Fruit fly (Drosophila melanogaster) whole organism, embryonic: ENCODE results near the gene Zir.

Experiments used
- CG10462 ChIP-seq: fragments of 200-800 bp; sonication (Bioruptor generic); optimal IDR thresholded peaks from 2 replicates; lab custom pipeline; 2016; ENCODE audit warnings: missing biosample characterization, missing genetic modification characterization
- CG12942 ChIP-seq: fragments of 200-800 bp; sonication (Bioruptor generic); optimal IDR thresholded peaks from 3 replicates; lab custom pipeline; 2016; ENCODE audit warnings: missing biosample characterization, missing genetic modification characterization
- CG13287 ChIP-seq: fragments of 200-800 bp; sonication (Bioruptor generic); IDR thresholded peaks from 2 replicates; pipeline ENCODE4 v1.3.6; 2022; ENCODE audit warnings: missing biosample characterization, missing genetic modification characterization; ENCODE audit not compliant: partially characterized antibody
- CG14667 ChIP-seq: fragments of 200-800 bp; sonication (Bioruptor generic); IDR thresholded peaks from 2 replicates; pipeline ENCODE4 v1.3.6; 2022; ENCODE audit warnings: missing biosample characterization, missing genetic modification characterization
- CG18262 ChIP-seq: fragments of 200-800 bp; optimal IDR thresholded peaks from 3 replicates; lab custom pipeline; 2019; ENCODE audit warnings: missing biosample characterization, mild to moderate bottlenecking, missing genetic modification characterization, moderate library complexity
- CG30403 ChIP-seq: fragments of 200-800 bp; sonication (Bioruptor generic); optimal IDR thresholded peaks from 3 replicates; lab custom pipeline; 2016; ENCODE audit warnings: missing biosample characterization, missing genetic modification characterization
- CG31441 ChIP-seq: fragments of 200-800 bp; sonication (Bioruptor generic); IDR thresholded peaks from 2 replicates; pipeline ENCODE4 v1.3.6; 2022; ENCODE audit warnings: missing biosample characterization, missing genetic modification characterization
- CG3163 ChIP-seq: fragments of 200-800 bp; sonication (Bioruptor generic); optimal IDR thresholded peaks from 3 replicates; lab custom pipeline; 2016; ENCODE audit warnings: missing biosample characterization, missing genetic modification characterization
- CG4707 ChIP-seq: fragments of 200-800 bp; sonication (Bioruptor generic); optimal IDR thresholded peaks from 2 replicates; lab custom pipeline; 2018; ENCODE audit warnings: missing biosample characterization, mild to moderate bottlenecking, missing genetic modification characterization, moderate library complexity
- CG6254 ChIP-seq: fragments of 200-800 bp; sonication (Bioruptor generic); optimal IDR thresholded peaks from 3 replicates; lab custom pipeline; 2017; ENCODE audit warnings: mild to moderate bottlenecking, missing biosample characterization, missing genetic modification reagents, missing genetic modification characterization
- CG8478 ChIP-seq: fragments of >200 bp; optimal IDR thresholded peaks from 2 replicates; lab custom pipeline; 2018
- CG9932 ChIP-seq: fragments of 200-800 bp; sonication (Bioruptor generic); IDR thresholded peaks from 2 replicates; pipeline ENCODE4 v1.3.6; 2022; ENCODE audit warnings: missing biosample characterization, missing genetic modification characterization
- CHES-1-like ChIP-seq: fragments of 200-800 bp; sonication (Bioruptor generic); optimal IDR thresholded peaks from 2 replicates; lab custom pipeline; 2016; ENCODE audit warnings: missing biosample characterization, missing genetic modification characterization
- Dip2 ChIP-seq: fragments of 200-800 bp; sonication (Bioruptor generic); IDR thresholded peaks from 2 replicates; pipeline ENCODE4 v1.3.6; 2022; ENCODE audit warnings: missing biosample characterization, missing genetic modification characterization
- Drgx ChIP-seq: fragments of 200-800 bp; sonication (Bioruptor generic); IDR thresholded peaks from 2 replicates; pipeline ENCODE4 v1.3.6; 2022; ENCODE audit warnings: missing biosample characterization, missing genetic modification characterization
- Eip74EF ChIP-seq, 2 experiments: fragments of 200-800 bp in 1 of 2; fragments of >200 bp in 1 of 2; sonication (Bioruptor generic) in 1 of 2; optimal IDR thresholded peaks; 2 replicates each; lab custom pipeline; 2017 to 2019; ENCODE audit warnings: missing biosample characterization in 2 of 2, missing genetic modification characterization in 2 of 2, mild to moderate bottlenecking in 1 of 2, moderate library complexity in 1 of 2
- Hey ChIP-seq: fragments of 200-800 bp; sonication (Bioruptor generic); optimal IDR thresholded peaks from 3 replicates; lab custom pipeline; 2018; ENCODE audit warnings: missing biosample characterization, mild to moderate bottlenecking, missing genetic modification characterization
- Hr39 ChIP-seq: fragments of >200 bp; optimal IDR thresholded peaks from 2 replicates; lab custom pipeline; 2017
- Hr78 ChIP-seq, 2 experiments: fragments of 200-800 bp in 1 of 2; fragments of >200 bp in 1 of 2; sonication (Bioruptor generic) in 1 of 2; optimal IDR thresholded peaks; 2 replicates each; lab custom pipeline; 2017 to 2019; ENCODE audit warnings: missing biosample characterization in 2 of 2, missing genetic modification characterization in 2 of 2, mild to moderate bottlenecking in 1 of 2, moderate library complexity in 1 of 2
- Hsf ChIP-seq: fragments of 200-800 bp; sonication (Bioruptor generic); optimal IDR thresholded peaks from 3 replicates; lab custom pipeline; 2016; ENCODE audit warnings: missing biosample characterization, missing genetic modification characterization
- Lhr ChIP-seq: fragments of 200-800 bp; sonication (Bioruptor generic); optimal IDR thresholded peaks from 3 replicates; lab custom pipeline; 2017; ENCODE audit warnings: mild to moderate bottlenecking, missing biosample characterization, missing genetic modification reagents, missing genetic modification characterization
- MESR4 ChIP-seq: fragments of 200-800 bp; sonication (Bioruptor generic); optimal IDR thresholded peaks from 2 replicates; lab custom pipeline; 2018; ENCODE audit warnings: missing biosample characterization, mild to moderate bottlenecking, missing genetic modification characterization, moderate library complexity
- Nf-YB ChIP-seq: fragments of 200-800 bp; sonication (Bioruptor generic); optimal IDR thresholded peaks from 3 replicates; lab custom pipeline; 2019; ENCODE audit warnings: missing biosample characterization, mild to moderate bottlenecking, missing genetic modification characterization, moderate library complexity
- Oli ChIP-seq: fragments of 200-800 bp; sonication (Bioruptor generic); optimal IDR thresholded peaks from 2 replicates; lab custom pipeline; 2018; ENCODE audit warnings: missing biosample characterization, mild to moderate bottlenecking, missing genetic modification characterization, moderate library complexity
- PHDP ChIP-seq: fragments of 200-800 bp; sonication (Bioruptor generic); optimal IDR thresholded peaks from 3 replicates; lab custom pipeline; 2018; ENCODE audit warnings: missing biosample characterization, mild to moderate bottlenecking, missing genetic modification characterization, moderate library complexity
- Rfx ChIP-seq: fragments of 200-800 bp; sonication (Bioruptor generic); IDR thresholded peaks from 2 replicates; pipeline ENCODE4 v1.3.6; 2022; ENCODE audit warnings: missing biosample characterization, missing genetic modification characterization
- Sry-β ChIP-seq: fragments of 200-800 bp; sonication (Bioruptor generic); optimal IDR thresholded peaks from 2 replicates; lab custom pipeline; 2018; ENCODE audit warnings: missing biosample characterization, mild to moderate bottlenecking, missing genetic modification characterization, moderate library complexity
- bowl ChIP-seq: fragments of 200-800 bp; sonication (Bioruptor generic); IDR thresholded peaks from 2 replicates; pipeline ENCODE4 v1.3.6; 2022; ENCODE audit warnings: missing biosample characterization, missing genetic modification characterization
- br ChIP-seq: fragments of >200 bp; optimal IDR thresholded peaks from 2 replicates; lab custom pipeline; 2017
- cato ChIP-seq: fragments of 200-800 bp; sonication (Bioruptor generic); optimal IDR thresholded peaks from 2 replicates; lab custom pipeline; 2016; ENCODE audit warnings: missing biosample characterization, missing genetic modification characterization, borderline replicate concordance
- caup ChIP-seq: fragments of 200-800 bp; sonication (Bioruptor generic); optimal IDR thresholded peaks from 3 replicates; lab custom pipeline; 2017; ENCODE audit warnings: missing biosample characterization, mild to moderate bottlenecking, missing genetic modification characterization, moderate library complexity; ENCODE audit not compliant: severe bottlenecking
- chn ChIP-seq: fragments of 200-800 bp; sonication (Bioruptor generic); optimal IDR thresholded peaks from 2 replicates; lab custom pipeline; 2016; ENCODE audit warnings: missing biosample characterization, missing genetic modification characterization
- en ChIP-seq: fragments of 200-800 bp; sonication (Bioruptor generic); optimal IDR thresholded peaks from 2 replicates; lab custom pipeline; 2016; ENCODE audit warnings: missing biosample characterization, missing genetic modification characterization
- ind ChIP-seq: fragments of 200-800 bp; sonication (Bioruptor generic); optimal IDR thresholded peaks from 3 replicates; lab custom pipeline; 2016; ENCODE audit warnings: missing biosample characterization, missing genetic modification characterization
- insv ChIP-seq, 2 experiments: fragments of 200-800 bp; sonication (Bioruptor generic); optimal IDR thresholded peaks; 3 replicates each; lab custom pipeline; 2016 to 2018; ENCODE audit warnings: missing biosample characterization in 2 of 2, missing genetic modification characterization in 2 of 2
- jumu ChIP-seq: fragments of 200-800 bp; sonication (Bioruptor generic); optimal IDR thresholded peaks from 3 replicates; lab custom pipeline; 2016; ENCODE audit warnings: missing biosample characterization, missing genetic modification characterization
- knrl ChIP-seq: fragments of 200-800 bp; sonication (Bioruptor generic); IDR thresholded peaks from 3 replicates; pipeline ENCODE4 v1.3.6; 2022; ENCODE audit warnings: missing biosample characterization, missing genetic modification characterization; ENCODE audit not compliant: partially characterized antibody
- luna ChIP-seq: fragments of 200-800 bp; sonication (Bioruptor generic); optimal IDR thresholded peaks from 2 replicates; lab custom pipeline; 2016; ENCODE audit warnings: missing biosample characterization, missing genetic modification characterization
- nerfin-1 ChIP-seq: fragments of 200-800 bp; sonication (Bioruptor generic); optimal IDR thresholded peaks from 3 replicates; lab custom pipeline; 2019; ENCODE audit warnings: missing biosample characterization, mild to moderate bottlenecking, missing genetic modification characterization, moderate library complexity
- onecut ChIP-seq: fragments of 200-800 bp; sonication (Bioruptor generic); IDR thresholded peaks from 2 replicates; pipeline ENCODE4 v1.3.6; 2022; ENCODE audit warnings: missing biosample characterization, missing genetic modification characterization
- pan ChIP-seq, 4 experiments: fragments of >200 bp in 3 of 4; fragments of 200-800 bp in 1 of 4; sonication (Bioruptor generic) in 1 of 4; optimal IDR thresholded peaks in 3 of 4; IDR thresholded peaks in 1 of 4; 2 replicates each; pipeline versions ENCODE4 v1.3.6 to Lab custom; 2017 to 2022; ENCODE audit warnings: missing biosample characterization in 2 of 4, missing genetic modification characterization in 2 of 4, mixed read lengths in 1 of 4
- pita ChIP-seq: fragments of 200-800 bp; sonication (Bioruptor generic); optimal IDR thresholded peaks from 2 replicates; lab custom pipeline; 2017; ENCODE audit warnings: missing biosample characterization, mild to moderate bottlenecking, missing genetic modification characterization
- seq ChIP-seq: fragments of 200-800 bp; sonication (Bioruptor generic); IDR thresholded peaks from 2 replicates; pipeline ENCODE4 v1.3.6; 2022; ENCODE audit warnings: missing biosample characterization, missing genetic modification characterization
- slbo ChIP-seq: fragments of 200-800 bp; sonication (Bioruptor generic); IDR thresholded peaks from 2 replicates; pipeline ENCODE4 v1.3.6; 2022; ENCODE audit warnings: missing biosample characterization, missing genetic modification characterization
- sna ChIP-seq: fragments of 200-800 bp; sonication (Bioruptor generic); IDR thresholded peaks from 2 replicates; pipeline ENCODE4 v1.3.6; 2022; ENCODE audit warnings: missing biosample characterization, missing genetic modification characterization; ENCODE audit not compliant: partially characterized antibody
- twi ChIP-seq: fragments of 200-800 bp; optimal IDR thresholded peaks from 2 replicates; lab custom pipeline; 2019; ENCODE audit warnings: missing biosample characterization, mild to moderate bottlenecking, missing genetic modification characterization, moderate library complexity
- unpg ChIP-seq: fragments of 200-800 bp; sonication (Bioruptor generic); optimal IDR thresholded peaks from 3 replicates; lab custom pipeline; 2018; ENCODE audit warnings: missing biosample characterization, mild to moderate bottlenecking, missing genetic modification characterization, moderate library complexity
- wdn ChIP-seq: fragments of 200-800 bp; sonication (Bioruptor generic); IDR thresholded peaks from 2 replicates; pipeline ENCODE4 v1.3.6; 2022; ENCODE audit warnings: missing biosample characterization, missing genetic modification characterization
- zen ChIP-seq: fragments of 200-800 bp; sonication (Bioruptor generic); optimal IDR thresholded peaks from 3 replicates; lab custom pipeline; 2018; ENCODE audit warnings: missing biosample characterization, mild to moderate bottlenecking, missing genetic modification characterization, moderate library complexity
- zf30C ChIP-seq: fragments of 200-800 bp; sonication (Bioruptor generic); optimal IDR thresholded peaks from 3 replicates; lab custom pipeline; 2018; ENCODE audit warnings: missing biosample characterization, mild to moderate bottlenecking, missing genetic modification characterization

The Zir gene

dm6 chr2L:102161-102761 is 7.7 kb downstream of the Zir start, which contains the start of gene Creld (continued):
- TF ChIP-seq sna (GFP tag; lab: Robert Waterston, UW) (peak; percentile 100), PHDP (tag; lab: Kevin White, UChicago) (no peak), MESR4 (GFP tag; lab: Kevin White, UChicago) (peak; percentile 42), unpg (GFP tag; lab: Kevin White, UChicago) (no peak), Hey (no peak), Drgx (GFP tag; lab: Robert Waterston, UW) (no peak), insv (GFP tag; optimal IDR thresholded peaks at IDR 0.05; lab: Kevin White, UChicago) (no peak), pita (GFP tag; lab: Kevin White, UChicago) (peak; percentile 47), CG31441 (no peak), CG12942 (GFP tag; lab: Kevin White, UChicago) (no peak), en (GFP tag; lab: Kevin White, UChicago) (no peak), Dip2 (GFP tag; lab: Robert Waterston, UW) (no peak), CHES-1-like (GFP tag; lab: Kevin White, UChicago) (peak; percentile 14), Nf-YB (GFP tag; lab: Kevin White, UChicago) (no peak), jumu (GFP tag; lab: Kevin White, UChicago) (no peak), Hr78 (GFP tag; optimal IDR thresholded peaks at IDR 0.05; lab: Kevin White, UChicago) (peak in 1 of 2 experiments; percentile 98), Lhr (no peak), Hsf (no peak), bowl (GFP tag; lab: Robert Waterston, UW) (no peak), Hr39 (no peak), slbo (GFP tag; lab: Robert Waterston, UW) (no peak), Sry-β (GFP tag; lab: Kevin White, UChicago) (no peak), CG30403 (GFP tag; lab: Kevin White, UChicago) (no peak), CG10462 (GFP tag; lab: Kevin White, UChicago) (no peak), caup (GFP tag; lab: Kevin White, UChicago) (no peak), CG6254 (no peak), wdn (GFP tag; lab: Robert Waterston, UW) (no peak), CG4707 (no peak), chn (GFP tag; lab: Kevin White, UChicago) (no peak), seq (GFP tag; lab: Robert Waterston, UW) (no peak), br (lab: Kevin White, UChicago) (no peak), Oli (tag; lab: Kevin White, UChicago) (no peak), cato (GFP tag; lab: Kevin White, UChicago) (no peak), twi (tag; lab: Kevin White, UChicago) (no peak), zf30C (GFP tag; lab: Kevin White, UChicago) (no peak), CG14667 (GFP tag; lab: Robert Waterston, UW) (no peak), ind (no peak), pan (optimal IDR thresholded peaks at IDR 0.05; lab: Kevin White, UChicago) (no peak), pan (GFP tag; optimal IDR thresholded peaks at IDR 0.05 in 1 of 2, IDR thresholded peaks at IDR 0.05 in 1 of 2) (no peak), CG13287 (peak; percentile 100), luna (no peak), knrl (peak; percentile 100), CG8478 (lab: Kevin White, UChicago) (no peak), CG18262 (tag; lab: Kevin White, UChicago) (peak; percentile 44), zen (tag; lab: Kevin White, UChicago) (peak; percentile 50), Eip74EF (GFP tag; optimal IDR thresholded peaks at IDR 0.05; lab: Kevin White, UChicago) (no peak), nerfin-1 (no peak), CG9932 (no peak; the same call in 1 of the 2 replicates), CG3163 (no peak), Rfx (no peak; the same call in 1 of the 2 replicates), onecut (GFP tag; lab: Robert Waterston, UW) (no peak)
